Worm (Caenorhabditis elegans): ENCODE data around the gene bcmo-2.

DNA sequence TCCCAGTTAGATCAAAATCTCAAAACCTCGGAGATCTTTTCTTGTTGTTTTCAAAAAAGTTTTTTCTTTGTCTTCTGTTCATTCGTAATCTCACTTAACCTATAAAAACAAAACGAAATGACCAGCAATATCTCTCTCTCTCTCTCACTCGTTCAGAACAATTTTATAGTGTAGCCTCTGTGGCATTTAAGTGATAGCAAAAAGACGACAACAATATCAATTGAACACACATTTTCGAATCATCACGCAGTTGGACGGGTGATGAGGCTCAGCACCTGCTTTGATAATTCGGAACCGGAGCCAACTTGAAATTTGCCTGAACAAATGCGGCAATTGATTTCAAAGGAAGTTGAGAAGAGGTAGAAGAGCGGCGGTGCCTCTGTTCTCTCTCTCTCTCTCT lies 41.7 kb upstream of the bcmo-2 start:
- no peak for TF ChIP-seq unc-62 (GFP tag; optimal IDR thresholded peaks at IDR 0.05)
- no peak for TF ChIP-seq ztf-11 (tag; optimal IDR thresholded peaks at IDR 0.05)
- TF ChIP-seq blmp-1 (tag; optimal IDR thresholded peaks at IDR 0.05) = no peak
- no peak for TF ChIP-seq lin-13 (tag; optimal IDR thresholded peaks at IDR 0.05)
- no peak for TF ChIP-seq snpc-4 (tag; optimal IDR thresholded peaks at IDR 0.05)
- no peak for TF ChIP-seq mep-1 (tag; optimal IDR thresholded peaks at IDR 0.05)
- no peak for TF ChIP-seq ces-1 (GFP tag; optimal IDR thresholded peaks at IDR 0.05)
- no peak for TF ChIP-seq cnd-1 (tag; optimal IDR thresholded peaks at IDR 0.05)
- no peak for TF ChIP-seq nhr-237 (tag; optimal IDR thresholded peaks at IDR 0.05)
